Worm (Caenorhabditis elegans) whole organism, mixed stage, embryonic: ENCODE results near the gene Y38H6C.23.

ENCODE experiments used
- ces-1 ChIP-seq: fragments of 150-350 bp; optimal IDR thresholded peaks from 2 replicates; lab custom pipeline; 2014; ENCODE audit warnings: missing biosample characterization, missing genetic modification reagents, missing genetic modification characterization
- elt-1 ChIP-seq: sonication (generic microtip); optimal IDR thresholded peaks from 2 replicates; lab custom pipeline; 2017; ENCODE audit warnings: missing genetic modification characterization, mild to moderate bottlenecking, missing compliant biosample characterization, antibody characterized with exemption, moderate library complexity, borderline replicate concordance; ENCODE audit not compliant: insufficient read depth
- elt-3 ChIP-seq: fragments of 150-350 bp; optimal IDR thresholded peaks from 2 replicates; lab custom pipeline; 2014; ENCODE audit warnings: missing biosample characterization, missing genetic modification characterization
- hlh-1 ChIP-seq: fragments of 150-350 bp; optimal IDR thresholded peaks from 2 replicates; lab custom pipeline; 2014; ENCODE audit warnings: missing biosample characterization, missing genetic modification reagents, missing genetic modification characterization
- lin-13 ChIP-seq: fragments of 150-350 bp; optimal IDR thresholded peaks from 2 replicates; lab custom pipeline; 2014; ENCODE audit warnings: missing biosample characterization, missing genetic modification characterization
- nhr-12 ChIP-seq: fragments of 150-350 bp; optimal IDR thresholded peaks from 2 replicates; lab custom pipeline; 2014; ENCODE audit warnings: missing biosample characterization, missing genetic modification characterization
- nhr-28 ChIP-seq: fragments of 150-350 bp; optimal IDR thresholded peaks from 2 replicates; lab custom pipeline; 2014; ENCODE audit warnings: missing biosample characterization, missing genetic modification characterization
- sptf-1 ChIP-seq: sonication (generic microtip); optimal IDR thresholded peaks from 2 replicates; lab custom pipeline; 2017; ENCODE audit warnings: mild to moderate bottlenecking, missing genetic modification characterization, moderate library complexity, missing compliant biosample characterization
- zip-8 ChIP-seq: fragments of 150-350 bp; optimal IDR thresholded peaks from 2 replicates; lab custom pipeline; 2014; ENCODE audit warnings: missing biosample characterization, missing genetic modification characterization

ce11 chrV:20534072-20534471, 22.1 kb downstream of the Y38H6C.23 start, which contains the start of gene famh-161:
- TF ChIP-seq elt-1 (tag; lab: Kevin White, UChicago) = no peak
- no peak for TF ChIP-seq elt-3 (tag; lab: Kevin White, UChicago)
- TF ChIP-seq nhr-12 (tag; lab: Kevin White, UChicago) = no peak
- no peak for TF ChIP-seq lin-13 (tag; lab: Kevin White, UChicago)
- no peak for TF ChIP-seq nhr-28 (tag; lab: Kevin White, UChicago)
- peak; percentile 15 for TF ChIP-seq ces-1
- TF ChIP-seq hlh-1 (tag; lab: Kevin White, UChicago) = no peak
- TF ChIP-seq zip-8 (tag; lab: Kevin White, UChicago) = no peak
- TF ChIP-seq sptf-1 (tag; lab: Kevin White, UChicago) = no peak
